Fruit fly (Drosophila melanogaster): ENCODE results near the gene Nopp140.

- TF ChIP-seq CG8478 (optimal IDR thresholded peaks at IDR 0.05) (no peak), psq (optimal IDR thresholded peaks at IDR 0.05) (no peak), usp (GFP tag; optimal IDR thresholded peaks at IDR 0.05) (no peak), EcR (GFP tag; optimal IDR thresholded peaks at IDR 0.05) (no peak), pan (optimal IDR thresholded peaks at IDR 0.05) (no peak), Dll (optimal IDR thresholded peaks at IDR 0.05) (no peak)
Measured at dm6 chr3L:21859299-21860052, 26.9 kb downstream of the Nopp140 start.

Data from whole organism.